Worm (Caenorhabditis elegans) whole organism, L1 larva: ENCODE results near the gene pho-6.

ENCODE experiments used
- C04F5.9 ChIP-seq: sonication (generic microtip); optimal IDR thresholded peaks from 2 replicates; lab custom pipeline; 2016; ENCODE audit warnings: missing genetic modification characterization, missing compliant biosample characterization
- C34B4.2 ChIP-seq: sonication (generic microtip); optimal IDR thresholded peaks from 2 replicates; lab custom pipeline; 2017; ENCODE audit warnings: mild to moderate bottlenecking, missing genetic modification characterization, missing compliant biosample characterization
- alr-1 ChIP-seq: fragments of 200-800 bp; sonication (Bioruptor generic); optimal IDR thresholded peaks from 2 replicates; lab custom pipeline; 2018; ENCODE audit warnings: borderline replicate concordance, mild to moderate bottlenecking, missing genetic modification characterization, missing compliant biosample characterization
- ama-1 ChIP-seq: fragments of 150-350 bp; optimal IDR thresholded peaks from 2 replicates; lab custom pipeline; 2014
- blmp-1 ChIP-seq: fragments of 150-350 bp; optimal IDR thresholded peaks from 2 replicates; lab custom pipeline; 2014; ENCODE audit warnings: missing biosample characterization, missing genetic modification characterization
- ceh-8 ChIP-seq: fragments of 200-800 bp; sonication (Bioruptor generic); optimal IDR thresholded peaks from 2 replicates; lab custom pipeline; 2018; ENCODE audit warnings: mild to moderate bottlenecking, missing genetic modification characterization, moderate library complexity, missing compliant biosample characterization
- ceh-90 ChIP-seq: sonication (generic microtip); optimal IDR thresholded peaks from 2 replicates; lab custom pipeline; 2016; ENCODE audit warnings: missing genetic modification characterization, missing compliant biosample characterization
- dpl-1 ChIP-seq, 3 experiments: fragments of 150-350 bp in 2 of 3; sonication (generic microtip) in 1 of 3; optimal IDR thresholded peaks; 2 replicates each; lab custom pipeline; 2014 to 2017; ENCODE audit warnings: missing biosample characterization in 3 of 3, missing genetic modification characterization in 3 of 3, missing genetic modification reagents in 3 of 3
- dsc-1 ChIP-seq: sonication (generic microtip); optimal IDR thresholded peaks from 2 replicates; lab custom pipeline; 2016; ENCODE audit warnings: mild to moderate bottlenecking, missing genetic modification characterization, missing compliant biosample characterization
- efl-3 ChIP-seq: fragments of 200-800 bp; sonication (Bioruptor generic); optimal IDR thresholded peaks from 2 replicates; lab custom pipeline; 2018; ENCODE audit warnings: mild to moderate bottlenecking, missing genetic modification characterization, missing compliant biosample characterization
- egl-13 ChIP-seq: sonication (generic microtip); optimal IDR thresholded peaks from 2 replicates; lab custom pipeline; 2016; ENCODE audit warnings: missing genotype, missing genetic modification reagents, missing genetic modification characterization, missing compliant biosample characterization
- ets-5 ChIP-seq: fragments of 200-800 bp; sonication (Bioruptor generic); IDR thresholded peaks from 2 replicates; pipeline ENCODE4 v1.3.6; 2022; ENCODE audit warnings: missing genetic modification characterization, missing compliant biosample characterization
- fkh-4 ChIP-seq: sonication (generic microtip); optimal IDR thresholded peaks from 2 replicates; lab custom pipeline; 2016; ENCODE audit warnings: missing compliant biosample characterization, missing genetic modification characterization, borderline replicate concordance
- fkh-8 ChIP-seq: sonication (generic microtip); optimal IDR thresholded peaks from 2 replicates; lab custom pipeline; 2016; ENCODE audit warnings: mild to moderate bottlenecking, missing genetic modification characterization, missing compliant biosample characterization
- fos-1 ChIP-seq: fragments of 150-350 bp; optimal IDR thresholded peaks from 2 replicates; lab custom pipeline; 2014; ENCODE audit warnings: missing biosample characterization, missing genetic modification characterization
- hlh-4 ChIP-seq: sonication (generic microtip); optimal IDR thresholded peaks from 2 replicates; lab custom pipeline; 2016; ENCODE audit warnings: mild to moderate bottlenecking, missing genetic modification characterization, missing compliant biosample characterization
- isw-1 ChIP-seq: fragments of 200-800 bp; sonication (Bioruptor generic); IDR thresholded peaks from 2 replicates; pipeline ENCODE4 v1.3.6; 2022; ENCODE audit warnings: missing genetic modification characterization, missing compliant biosample characterization
- jun-1 ChIP-seq: fragments of 150-350 bp; optimal IDR thresholded peaks from 2 replicates; lab custom pipeline; 2014; ENCODE audit warnings: missing biosample characterization, missing genetic modification reagents, missing genetic modification characterization
- lin-39 ChIP-seq: fragments of 150-350 bp; optimal IDR thresholded peaks from 2 replicates; lab custom pipeline; 2014; ENCODE audit warnings: missing biosample characterization, missing genetic modification reagents, missing genetic modification characterization
- lsy-2 ChIP-seq, 2 experiments: fragments of 150-350 bp; optimal IDR thresholded peaks; 2 replicates each; lab custom pipeline; 2014; ENCODE audit warnings: missing biosample characterization in 2 of 2, missing genetic modification characterization in 2 of 2
- nhr-11 ChIP-seq: fragments of 150-350 bp; optimal IDR thresholded peaks from 2 replicates; lab custom pipeline; 2014; ENCODE audit warnings: missing biosample characterization, missing genetic modification characterization
- nhr-19 ChIP-seq: fragments of 200-800 bp; sonication (Bioruptor generic); conservative IDR thresholded peaks from 2 replicates; pipeline ENCODE4 v1.3.6; 2022; ENCODE audit warnings: missing genetic modification characterization, missing compliant biosample characterization
- nhr-20 ChIP-seq: sonication (generic microtip); optimal IDR thresholded peaks from 2 replicates; lab custom pipeline; 2016; ENCODE audit warnings: mild to moderate bottlenecking, missing genetic modification characterization, missing compliant biosample characterization
- nhr-71 ChIP-seq: sonication (generic microtip); optimal IDR thresholded peaks from 2 replicates; lab custom pipeline; 2016; ENCODE audit warnings: mild to moderate bottlenecking, missing genetic modification characterization, moderate library complexity, missing compliant biosample characterization
- nhr-76 ChIP-seq: sonication (generic microtip); optimal IDR thresholded peaks from 2 replicates; lab custom pipeline; 2017; ENCODE audit warnings: missing biosample characterization, missing genetic modification characterization
- nhr-77 ChIP-seq: fragments of 150-350 bp; optimal IDR thresholded peaks from 2 replicates; lab custom pipeline; 2014; ENCODE audit warnings: missing biosample characterization, missing genetic modification characterization
- nhr-84 ChIP-seq: sonication (generic microtip); optimal IDR thresholded peaks from 2 replicates; lab custom pipeline; 2017; ENCODE audit warnings: missing biosample characterization, missing genetic modification characterization
- nhr-85 ChIP-seq: sonication (generic microtip); peaks from one replicate; lab custom pipeline; 2016; ENCODE audit warnings: missing genetic modification characterization, inconsistent platforms, missing compliant biosample characterization
- pax-3 ChIP-seq: fragments of 200-800 bp; sonication (Bioruptor generic); optimal IDR thresholded peaks from 2 replicates; lab custom pipeline; 2018; ENCODE audit warnings: mild to moderate bottlenecking, missing genetic modification characterization, moderate library complexity, missing compliant biosample characterization
- rnt-1 ChIP-seq: sonication (generic microtip); optimal IDR thresholded peaks from 2 replicates; lab custom pipeline; 2016; ENCODE audit warnings: mild to moderate bottlenecking, missing genetic modification characterization, moderate library complexity, missing compliant biosample characterization
- snpc-4 ChIP-seq: fragments of 150-350 bp; optimal IDR thresholded peaks from 2 replicates; lab custom pipeline; 2014; ENCODE audit warnings: missing biosample characterization, missing genetic modification characterization
- sox-4 ChIP-seq: sonication (generic microtip); optimal IDR thresholded peaks from 2 replicates; lab custom pipeline; 2016; ENCODE audit warnings: missing genetic modification characterization, missing compliant biosample characterization
- sptf-1 ChIP-seq: fragments of 150-350 bp; optimal IDR thresholded peaks from 2 replicates; lab custom pipeline; 2014; ENCODE audit warnings: missing biosample characterization, missing genetic modification characterization
- sup-37 ChIP-seq: fragments of 200-800 bp; sonication (Bioruptor generic); optimal IDR thresholded peaks from 2 replicates; lab custom pipeline; 2018; ENCODE audit warnings: mild to moderate bottlenecking, missing genetic modification characterization, missing compliant biosample characterization
- tbx-2 ChIP-seq: sonication (generic microtip); optimal IDR thresholded peaks from 2 replicates; lab custom pipeline; 2016; ENCODE audit warnings: missing genetic modification characterization, missing compliant biosample characterization
- unc-62 ChIP-seq: fragments of 150-350 bp; optimal IDR thresholded peaks from 2 replicates; lab custom pipeline; 2014; ENCODE audit warnings: missing biosample characterization, missing genetic modification reagents, missing genetic modification characterization
- vab-15 ChIP-seq: sonication (generic microtip); optimal IDR thresholded peaks from 2 replicates; lab custom pipeline; 2017; ENCODE audit warnings: missing genotype, mild to moderate bottlenecking, missing genetic modification characterization, missing compliant biosample characterization
- xbp-1 ChIP-seq: sonication (generic microtip); optimal IDR thresholded peaks from 2 replicates; lab custom pipeline; 2016; ENCODE audit warnings: missing genetic modification characterization, missing compliant biosample characterization
- ztf-11 ChIP-seq, 2 experiments: sonication (generic microtip); optimal IDR thresholded peaks; 2 replicates each; lab custom pipeline; 2016 to 2017; ENCODE audit warnings: missing genetic modification characterization in 2 of 2, missing biosample characterization in 1 of 2, missing compliant biosample characterization in 1 of 2
- ztf-4 ChIP-seq: fragments of 150-350 bp; optimal IDR thresholded peaks from 2 replicates; lab custom pipeline; 2014; ENCODE audit warnings: missing biosample characterization, missing genetic modification characterization

Gene pho-6

ce11 chrV:8424840-8425814 lies 30.9 kb upstream of the pho-6 start (continued):
- TF ChIP-seq efl-3 (GFP tag; lab: Kevin White, UChicago) (no peak), ztf-11 (tag; optimal IDR thresholded peaks at IDR 0.05; lab: Kevin White, UChicago) (no peak), jun-1 (tag; lab: Kevin White, UChicago) (no peak), tbx-2 (tag; lab: Kevin White, UChicago) (no peak), egl-13 (no peak), nhr-19 (no peak), blmp-1 (tag; lab: Kevin White, UChicago) (peak; percentile 21), sptf-1 (tag; lab: Kevin White, UChicago) (no peak)

- TF ChIP-seq unc-62 (GFP tag; lab: Kevin White, UChicago) (no peak), nhr-84 (tag; lab: Kevin White, UChicago) (no peak), egl-13 (no peak), sox-4 (no peak), nhr-77 (tag; lab: Kevin White, UChicago) (no peak), ceh-8 (GFP tag; lab: Kevin White, UChicago) (no peak), fkh-4 (tag; lab: Kevin White, UChicago) (no peak), C34B4.2 (tag; lab: Kevin White, UChicago) (no peak), ztf-4 (tag; lab: Kevin White, UChicago) (no peak), ceh-90 (no peak), efl-3 (GFP tag; lab: Kevin White, UChicago) (no peak), snpc-4 (no peak), dpl-1 (GFP tag; optimal IDR thresholded peaks at IDR 0.05; lab: Kevin White, UChicago) (no peak), hlh-4 (tag; lab: Kevin White, UChicago) (no peak), alr-1 (tag; lab: Kevin White, UChicago) (no peak), ama-1 (lab: Kevin White, UChicago) (no peak), vab-15 (no peak), lin-39 (tag; lab: Kevin White, UChicago) (no peak), fos-1 (no peak), nhr-85 (tag; lab: Kevin White, UChicago) (no peak)
Measured at ce11 chrV:8417271-8417670, 23.0 kb upstream of the pho-6 start.

- TF ChIP-seq lsy-2 (tag; optimal IDR thresholded peaks at IDR 0.05; lab: Kevin White, UChicago) (no peak), unc-62 (GFP tag; lab: Kevin White, UChicago) (no peak), sup-37 (GFP tag; lab: Kevin White, UChicago) (no peak), nhr-11 (tag; lab: Kevin White, UChicago) (no peak), nhr-76 (tag; lab: Kevin White, UChicago) (no peak), rnt-1 (no peak), nhr-85 (tag; lab: Kevin White, UChicago) (no peak), C04F5.9 (tag; lab: Kevin White, UChicago) (no peak), nhr-20 (tag; lab: Kevin White, UChicago) (no peak), hlh-4 (tag; lab: Kevin White, UChicago) (no peak), nhr-71 (tag; lab: Kevin White, UChicago) (no peak), ets-5 (GFP tag; lab: Robert Waterston, UW) (no peak), pax-3 (tag; lab: Kevin White, UChicago) (no peak), fkh-8 (tag; lab: Kevin White, UChicago) (no peak), dsc-1 (no peak), xbp-1 (tag; lab: Kevin White, UChicago) (no peak), isw-1 (GFP tag; lab: Robert Waterston, UW) (no peak), dpl-1 (GFP tag; optimal IDR thresholded peaks at IDR 0.05; lab: Kevin White, UChicago) (no peak), fos-1 (no peak)
Measured at ce11 chrV:8415113-8415530, 20.9 kb upstream of the pho-6 start.
